Worm (Caenorhabditis elegans) whole organism, L4 larva: ENCODE data around the gene flad-1.
A peak's percentile ranks its signal among the peaks of the same experiment; 100 is the strongest.

Experiments
- F10B5.3 ChIP-seq: sonication (generic microtip); optimal IDR thresholded peaks from 2 replicates; lab custom pipeline; 2016; ENCODE audit warnings: mild to moderate bottlenecking, missing genetic modification characterization, missing compliant biosample characterization
- F44E2.7 ChIP-seq: fragments of 200-800 bp; sonication (Bioruptor generic); IDR thresholded peaks from 2 replicates; pipeline ENCODE4 v2.1.2; 2022; ENCODE audit warnings: missing genetic modification characterization, missing compliant biosample characterization
- R02D3.7 ChIP-seq: fragments of 150-350 bp; sonication (generic microtip); optimal IDR thresholded peaks from 3 replicates; lab custom pipeline; 2014; ENCODE audit warnings: missing biosample characterization, missing genetic modification characterization
- T26A8.4 ChIP-seq: fragments of 200-800 bp; sonication (Bioruptor generic); IDR thresholded peaks from 2 replicates; pipeline ENCODE4 v1.3.6; 2022; ENCODE audit warnings: missing genetic modification characterization, missing compliant biosample characterization
- ZK337.2 ChIP-seq: fragments of 200-800 bp; sonication (Bioruptor generic); IDR thresholded peaks from 2 replicates; pipeline ENCODE4 v1.3.6; 2022; ENCODE audit warnings: missing genetic modification reagents, missing genetic modification characterization, missing compliant biosample characterization
- aly-2 ChIP-seq: sonication (generic microtip); optimal IDR thresholded peaks from 2 replicates; lab custom pipeline; 2018; ENCODE audit warnings: missing biosample characterization, missing genetic modification characterization
- ama-1 ChIP-seq: fragments of 150-350 bp; optimal IDR thresholded peaks from 2 replicates; lab custom pipeline; 2014; ENCODE audit warnings: inconsistent platforms, mixed read lengths
- arid-1 ChIP-seq: fragments of 200-800 bp; sonication (Bioruptor generic); conservative IDR thresholded peaks from 2 replicates; pipeline ENCODE4 v1.3.6; 2022; ENCODE audit warnings: missing genetic modification reagents, missing genetic modification characterization, missing compliant biosample characterization
- attf-4 ChIP-seq: sonication (generic microtip); optimal IDR thresholded peaks from 3 replicates; lab custom pipeline; 2017; ENCODE audit warnings: missing biosample characterization, missing genetic modification characterization
- ceh-20 ChIP-seq: fragments of 200-800 bp; sonication (Bioruptor generic); IDR thresholded peaks from 2 replicates; pipeline ENCODE4 v1.3.6; 2022; ENCODE audit warnings: missing genetic modification reagents, missing genetic modification characterization, missing compliant biosample characterization
- ceh-28 ChIP-seq: fragments of 150-350 bp; optimal IDR thresholded peaks from 2 replicates; lab custom pipeline; 2014; ENCODE audit warnings: missing biosample characterization, missing genetic modification reagents, missing genetic modification characterization
- ces-1 ChIP-seq: fragments of 150-350 bp; sonication (generic microtip); optimal IDR thresholded peaks from 4 replicates; lab custom pipeline; 2014; ENCODE audit warnings: missing biosample characterization, missing genetic modification reagents, missing genetic modification characterization
- cey-2 ChIP-seq: sonication (generic microtip); optimal IDR thresholded peaks from 3 replicates; lab custom pipeline; 2017; ENCODE audit warnings: missing genetic modification characterization, mild to moderate bottlenecking, missing compliant biosample characterization, antibody characterized with exemption, borderline replicate concordance; ENCODE audit not compliant: insufficient read depth
- daf-16 ChIP-seq, 3 experiments: sonication (generic microtip); optimal IDR thresholded peaks; 2 replicates each; lab custom pipeline; 2016 to 2017; ENCODE audit warnings: missing genetic modification characterization in 3 of 3, missing genetic modification reagents in 3 of 3, mild to moderate bottlenecking in 2 of 3, missing compliant biosample characterization in 2 of 3, missing biosample characterization in 1 of 3, moderate library complexity in 1 of 3
- daf-19 ChIP-seq: fragments of 200-800 bp; sonication (Bioruptor generic); conservative IDR thresholded peaks from 2 replicates; pipeline ENCODE4 v1.3.6; 2022; ENCODE audit warnings: missing genetic modification characterization, missing compliant biosample characterization
- dmd-6 ChIP-seq: fragments of 200-800 bp; sonication (Bioruptor generic); IDR thresholded peaks from 2 replicates; pipeline ENCODE4 v1.3.6; 2022; ENCODE audit warnings: missing genetic modification reagents, missing genetic modification characterization, missing compliant biosample characterization
- dpl-1 ChIP-seq: fragments of 150-350 bp; optimal IDR thresholded peaks from 2 replicates; lab custom pipeline; 2014; ENCODE audit warnings: missing biosample characterization, missing genetic modification reagents, missing genetic modification characterization
- dve-1 ChIP-seq: sonication (generic microtip); optimal IDR thresholded peaks from 2 replicates; lab custom pipeline; 2017; ENCODE audit warnings: antibody characterized with exemption, mild to moderate bottlenecking, missing genetic modification characterization, missing compliant biosample characterization; ENCODE audit not compliant: insufficient read depth
- fkh-10 ChIP-seq: fragments of 150-350 bp; optimal IDR thresholded peaks from 2 replicates; lab custom pipeline; 2014; ENCODE audit warnings: missing biosample characterization, missing genetic modification reagents, missing genetic modification characterization
- hlh-11 ChIP-seq: fragments of 200-800 bp; sonication (Bioruptor generic); optimal IDR thresholded peaks from 2 replicates; lab custom pipeline; 2018; ENCODE audit warnings: mild to moderate bottlenecking, missing genetic modification characterization, missing compliant biosample characterization
- lin-1 ChIP-seq: fragments of 200-800 bp; sonication (Bioruptor generic); IDR thresholded peaks from 2 replicates; pipeline ENCODE4 v1.3.6; 2022; ENCODE audit warnings: missing genetic modification reagents, missing genetic modification characterization, missing compliant biosample characterization
- lin-13 ChIP-seq: fragments of 150-350 bp; optimal IDR thresholded peaks from 2 replicates; lab custom pipeline; 2014; ENCODE audit warnings: missing biosample characterization, missing genetic modification reagents, missing genetic modification characterization
- lin-15B ChIP-seq: fragments of 150-350 bp; sonication (generic microtip); optimal IDR thresholded peaks from 3 replicates; lab custom pipeline; 2014; ENCODE audit warnings: missing biosample characterization, missing genetic modification characterization
- lin-29 ChIP-seq: fragments of 200-800 bp; sonication (Bioruptor generic); IDR thresholded peaks from 2 replicates; pipeline ENCODE4 v1.3.6; 2022; ENCODE audit warnings: missing genetic modification reagents, missing genetic modification characterization, missing compliant biosample characterization
- lin-38 ChIP-seq: fragments of 200-800 bp; sonication (Bioruptor generic); IDR thresholded peaks from 2 replicates; pipeline ENCODE4 v1.3.6; 2022; ENCODE audit warnings: missing genetic modification reagents, missing genetic modification characterization, missing compliant biosample characterization
- lir-3 ChIP-seq: sonication (generic microtip); optimal IDR thresholded peaks from 2 replicates; lab custom pipeline; 2016; ENCODE audit warnings: mild to moderate bottlenecking, missing genetic modification characterization, missing compliant biosample characterization
- madf-5 ChIP-seq, 2 experiments: fragments of 200-800 bp; sonication (Bioruptor generic); IDR thresholded peaks; 2 replicates each; pipeline ENCODE4 v1.3.6; 2022; ENCODE audit warnings: missing compliant biosample characterization in 2 of 2, missing genetic modification characterization in 2 of 2
- mdl-1 ChIP-seq, 2 experiments: fragments of 150-350 bp in 1 of 2; sonication (generic microtip) in 1 of 2; optimal IDR thresholded peaks; 2 replicates each; lab custom pipeline; 2014 to 2017; ENCODE audit warnings: missing biosample characterization in 2 of 2, missing genetic modification characterization in 2 of 2
- mep-1 ChIP-seq: fragments of 150-350 bp; sonication (generic microtip); optimal IDR thresholded peaks from 3 replicates; lab custom pipeline; 2014; ENCODE audit warnings: missing biosample characterization, missing genetic modification characterization
- mes-2 ChIP-seq: sonication (generic microtip); optimal IDR thresholded peaks from 2 replicates; lab custom pipeline; 2016; ENCODE audit warnings: missing genotype, mild to moderate bottlenecking, missing genetic modification characterization, missing compliant biosample characterization; ENCODE audit not compliant: poor library complexity, severe bottlenecking
- mxl-2 ChIP-seq: fragments of 200-800 bp; sonication (Bioruptor generic); conservative IDR thresholded peaks from 2 replicates; pipeline ENCODE4 v1.3.6; 2022; ENCODE audit warnings: missing genetic modification reagents, missing genetic modification characterization, missing compliant biosample characterization
- nhr-111 ChIP-seq: fragments of 200-800 bp; sonication (Bioruptor generic); optimal IDR thresholded peaks from 2 replicates; lab custom pipeline; 2018; ENCODE audit warnings: mild to moderate bottlenecking, missing genetic modification characterization, missing compliant biosample characterization
- nhr-237 ChIP-seq: sonication (generic microtip); optimal IDR thresholded peaks from 2 replicates; lab custom pipeline; 2017; ENCODE audit warnings: missing biosample characterization, missing genetic modification characterization
- nhr-41 ChIP-seq: fragments of 200-800 bp; sonication (Bioruptor generic); IDR thresholded peaks from 2 replicates; pipeline ENCODE4 v1.3.6; 2022; ENCODE audit warnings: missing genetic modification reagents, missing genetic modification characterization, missing compliant biosample characterization
- nhr-42 ChIP-seq: fragments of 200-800 bp; sonication (Bioruptor generic); IDR thresholded peaks from 2 replicates; pipeline ENCODE4 v1.3.6; 2022; ENCODE audit warnings: missing genetic modification characterization, missing compliant biosample characterization
- nhr-48 ChIP-seq: sonication (generic microtip); optimal IDR thresholded peaks from 2 replicates; lab custom pipeline; 2016; ENCODE audit warnings: mild to moderate bottlenecking, missing genetic modification characterization, missing compliant biosample characterization
- nhr-76 ChIP-seq: fragments of 150-350 bp; optimal IDR thresholded peaks from 2 replicates; lab custom pipeline; 2014; ENCODE audit warnings: missing biosample characterization, missing genetic modification characterization
- php-3 ChIP-seq: fragments of 200-800 bp; sonication (Bioruptor generic); IDR thresholded peaks from 2 replicates; pipeline ENCODE4 v1.3.6; 2022; ENCODE audit warnings: missing genetic modification reagents, missing genetic modification characterization, missing compliant biosample characterization
- pqm-1 ChIP-seq: sonication (generic microtip); optimal IDR thresholded peaks from 2 replicates; lab custom pipeline; 2017; ENCODE audit warnings: missing biosample characterization, missing genetic modification characterization
- saeg-2 ChIP-seq: fragments of 200-800 bp; sonication (Bioruptor generic); IDR thresholded peaks from 2 replicates; pipeline ENCODE4 v1.3.6; 2022; ENCODE audit warnings: missing genetic modification reagents, missing genetic modification characterization, missing compliant biosample characterization
- sdz-12 ChIP-seq: fragments of 200-800 bp; sonication (Bioruptor generic); optimal IDR thresholded peaks from 2 replicates; lab custom pipeline; 2018; ENCODE audit warnings: mild to moderate bottlenecking, missing genetic modification characterization, missing compliant biosample characterization
- set-16 ChIP-seq: fragments of 200-800 bp; sonication (Bioruptor generic); IDR thresholded peaks from 2 replicates; pipeline ENCODE4 v1.3.6; 2022; ENCODE audit warnings: missing genetic modification reagents, missing genetic modification characterization, missing compliant biosample characterization
- tra-1 ChIP-seq: fragments of 200-800 bp; sonication (Bioruptor generic); IDR thresholded peaks from 2 replicates; pipeline ENCODE4 v1.3.6; 2022; ENCODE audit warnings: missing genetic modification reagents, missing genetic modification characterization, missing compliant biosample characterization
- unc-62 ChIP-seq, 3 experiments: fragments of 150-350 bp in 1 of 3; sonication (generic microtip); optimal IDR thresholded peaks in 2 of 3; peaks in 1 of 3; 1 replicate in 1 of 3; 2 replicates in 2 of 3; lab custom pipeline; 2014 to 2017; ENCODE audit warnings: missing biosample characterization in 3 of 3, missing genetic modification characterization in 3 of 3, missing genetic modification reagents in 3 of 3, missing genotype in 1 of 3
- zfp-3 ChIP-seq: fragments of 200-800 bp; sonication (Bioruptor generic); conservative IDR thresholded peaks from 2 replicates; pipeline ENCODE4 v1.3.6; 2022; ENCODE audit warnings: missing genetic modification reagents, missing genetic modification characterization, missing compliant biosample characterization
- ztf-11 ChIP-seq: fragments of 150-350 bp; optimal IDR thresholded peaks from 2 replicates; lab custom pipeline; 2014; ENCODE audit warnings: missing biosample characterization, missing genetic modification characterization

Gene flad-1

ce11 chrII:9931012-9931411 lies 12.9 kb upstream of the flad-1 start (continued):
- TF ChIP-seq ces-1 (GFP tag; lab: Kevin White, UChicago) (no peak), ZK337.2 (GFP tag; lab: Robert Waterston, UW) (no peak), ceh-28 (no peak), F10B5.3 (tag; lab: Kevin White, UChicago) (no peak), tra-1 (0 out of 2 replicates have a peak, but pooled peaks have one; percentile 32)

- no peak for TF ChIP-seq lin-38 (GFP tag; lab: Robert Waterston, UW)
- TF ChIP-seq nhr-48 (tag; lab: Kevin White, UChicago), result no peak
- TF ChIP-seq lin-13, result no peak
- no peak for TF ChIP-seq unc-62 (GFP tag; optimal IDR thresholded peaks at IDR 0.05 in 1 of 2; lab: Kevin White, UChicago)
- no peak for TF ChIP-seq unc-62 (tag; optimal IDR thresholded peaks at IDR 0.05; lab: Kevin White, UChicago)
- TF ChIP-seq F10B5.3 (tag; lab: Kevin White, UChicago), result no peak
- no peak for TF ChIP-seq mxl-2
- no peak for TF ChIP-seq daf-16 (GFP tag; optimal IDR thresholded peaks at IDR 0.05; lab: Kevin White, UChicago)
- TF ChIP-seq daf-16 (tag; optimal IDR thresholded peaks at IDR 0.05; lab: Kevin White, UChicago), result peak; percentile 88
- TF ChIP-seq php-3, result peak; percentile 90
- peak; percentile 6 for TF ChIP-seq pqm-1 (tag; lab: Kevin White, UChicago)
- TF ChIP-seq dmd-6 (GFP tag; lab: Robert Waterston, UW), result peak; percentile 27; the same call in 1 of the 2 replicates
- TF ChIP-seq mdl-1 (tag; optimal IDR thresholded peaks at IDR 0.05; lab: Kevin White, UChicago), result no peak
- TF ChIP-seq dve-1, result peak; percentile 76
- peak; percentile 10 for TF ChIP-seq hlh-11 (tag; lab: Kevin White, UChicago)
These were observed 12.5 kb upstream of the flad-1 start, which contains the start of gene pho-11 for ce11 chrII:9931476-9931875. TSS of gene pho-11 (plus strand) at chrII:9931849.

- TF ChIP-seq lin-15B (tag; lab: Kevin White, UChicago), result no peak
- TF ChIP-seq daf-16 (GFP tag; optimal IDR thresholded peaks at IDR 0.05; lab: Kevin White, UChicago), result peak in 1 of 2 experiments; percentile 65
- peak; percentile 50 for TF ChIP-seq daf-16 (tag; optimal IDR thresholded peaks at IDR 0.05; lab: Kevin White, UChicago)
- no peak for TF ChIP-seq nhr-41 (GFP tag; lab: Robert Waterston, UW)
- TF ChIP-seq ceh-20, result 0 out of 2 replicates have a peak, but pooled peaks have one; percentile 8
- TF ChIP-seq zfp-3 (GFP tag; lab: Robert Waterston, UW), result peak; percentile 67
- peak; percentile 17 for TF ChIP-seq mes-2 (tag; lab: Kevin White, UChicago)
- peak; percentile 21; the same call in 1 of the 2 replicates for TF ChIP-seq lin-1 (GFP tag; lab: Robert Waterston, UW)
- no peak for TF ChIP-seq nhr-76 (tag; lab: Kevin White, UChicago)
- no peak for TF ChIP-seq nhr-48 (tag; lab: Kevin White, UChicago)
- no peak for TF ChIP-seq sdz-12 (GFP tag; lab: Kevin White, UChicago)
- TF ChIP-seq T26A8.4 (GFP tag; lab: Robert Waterston, UW), result peak; percentile 60
- no peak for TF ChIP-seq arid-1 (GFP tag; lab: Robert Waterston, UW)
- TF ChIP-seq mdl-1 (tag; optimal IDR thresholded peaks at IDR 0.05; lab: Kevin White, UChicago), result no peak
- no peak for TF ChIP-seq set-16 (GFP tag; lab: Robert Waterston, UW)
- TF ChIP-seq lir-3 (tag; lab: Kevin White, UChicago), result no peak
- peak; percentile 61 for TF ChIP-seq lin-13
- TF ChIP-seq ama-1, result peak; percentile 78
- TF ChIP-seq madf-5 (GFP tag; IDR thresholded peaks at IDR 0.05; lab: Robert Waterston, UW), result no peak
- no peak for TF ChIP-seq nhr-237
- no peak for TF ChIP-seq fkh-10
- TF ChIP-seq daf-19 (GFP tag; lab: Robert Waterston, UW), result no peak
- no peak for TF ChIP-seq lin-29 (GFP tag; lab: Robert Waterston, UW)
- TF ChIP-seq saeg-2 (GFP tag; lab: Robert Waterston, UW), result 0 out of 2 replicates have a peak, but pooled peaks have one; percentile 15
- no peak for TF ChIP-seq ztf-11 (tag; lab: Kevin White, UChicago)
- TF ChIP-seq nhr-42 (GFP tag; lab: Robert Waterston, UW), result no peak
- TF ChIP-seq R02D3.7 (tag; lab: Kevin White, UChicago), result no peak
- no peak for TF ChIP-seq F44E2.7 (GFP tag; lab: Robert Waterston, UW)
- peak; percentile 71 for TF ChIP-seq mep-1 (tag; lab: Kevin White, UChicago)
- TF ChIP-seq attf-4 (tag; lab: Kevin White, UChicago), result no peak
- TF ChIP-seq aly-2 (tag; lab: Kevin White, UChicago), result no peak
- no peak for TF ChIP-seq nhr-111 (GFP tag; lab: Kevin White, UChicago)
- no peak for TF ChIP-seq dpl-1 (GFP tag; lab: Kevin White, UChicago)
- no peak for TF ChIP-seq cey-2 (tag; lab: Kevin White, UChicago)
These were observed 10.0 kb upstream of the flad-1 start for ce11 chrII:9933947-9934383.
